Worm (Caenorhabditis elegans) whole organism, mixed stage, embryonic: ENCODE measurements around the gene gpa-1.

Source experiments
- elt-3 ChIP-seq: fragments of 150-350 bp; optimal IDR thresholded peaks from 2 replicates; lab custom pipeline; 2014; ENCODE audit warnings: missing biosample characterization, missing genetic modification characterization
- mep-1 ChIP-seq: fragments of 150-350 bp; optimal IDR thresholded peaks from 2 replicates; lab custom pipeline; 2017; ENCODE audit warnings: missing biosample characterization, missing genetic modification reagents, missing genetic modification characterization, inconsistent platforms
- snpc-4 ChIP-seq: fragments of 150-350 bp; optimal IDR thresholded peaks from 2 replicates; lab custom pipeline; 2014; ENCODE audit warnings: missing biosample characterization, missing genetic modification characterization
- unc-39 ChIP-seq: fragments of 150-350 bp; optimal IDR thresholded peaks from 2 replicates; lab custom pipeline; 2014; ENCODE audit warnings: missing biosample characterization, missing genetic modification characterization
- ztf-11 ChIP-seq: fragments of 150-350 bp; optimal IDR thresholded peaks from 2 replicates; lab custom pipeline; 2014; ENCODE audit warnings: missing biosample characterization, missing genetic modification characterization

DNA sequence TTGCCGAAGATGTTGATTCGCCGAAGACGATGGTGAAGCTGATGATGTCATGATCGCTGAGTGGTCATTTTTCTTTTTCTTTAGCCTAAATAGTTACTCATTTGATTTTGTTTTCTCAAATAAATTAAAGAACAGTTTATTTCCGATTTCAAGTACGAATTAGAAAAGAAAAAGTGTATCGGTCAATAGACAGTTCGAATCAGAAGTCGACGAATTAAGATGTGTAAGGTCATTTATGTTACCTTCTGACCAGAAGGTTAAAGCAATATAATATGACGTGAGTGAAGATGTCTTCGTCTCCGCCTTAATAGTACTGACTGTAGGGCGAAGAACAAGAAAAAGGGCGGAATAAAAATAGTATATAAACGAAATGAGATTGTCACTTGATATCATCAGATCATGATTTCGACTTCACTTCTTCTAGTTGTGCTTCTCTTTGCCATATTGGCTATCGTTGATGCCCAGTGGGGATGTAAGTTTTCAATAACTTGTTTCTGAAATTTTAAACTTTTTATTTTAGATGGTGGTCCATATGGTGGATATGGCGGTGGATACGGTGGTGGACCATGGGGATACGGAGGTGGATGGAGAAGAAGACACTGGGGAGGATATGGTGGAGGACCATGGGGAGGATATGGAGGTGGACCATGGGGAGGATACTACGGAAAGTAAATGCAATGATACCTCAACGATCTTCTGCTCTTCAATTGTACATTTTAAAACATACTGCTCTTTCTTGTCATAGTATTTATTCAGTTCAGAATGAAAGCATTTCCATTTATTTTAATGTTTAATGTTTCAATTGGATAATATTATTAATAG lies 30.3 kb downstream of the gpa-1 start, which contains the start of the genes T19C4.24 and nlp-33:
- TF ChIP-seq mep-1 (no peak), unc-39 (no peak), snpc-4 (tag; lab: Kevin White, UChicago) (no peak), ztf-11 (tag; lab: Kevin White, UChicago) (no peak), elt-3 (tag; lab: Kevin White, UChicago) (no peak)
